Fruit fly (Drosophila melanogaster): ENCODE results near the gene Caf1-180.

- TF ChIP-seq usp (GFP tag; optimal IDR thresholded peaks at IDR 0.05) (no peak), pan (optimal IDR thresholded peaks at IDR 0.05) (no peak), psq (optimal IDR thresholded peaks at IDR 0.05) (no peak), EcR (GFP tag; optimal IDR thresholded peaks at IDR 0.05) (no peak)
These were observed 27.0 kb downstream of the Caf1-180 start for dm6 chrX:8579097-8579496.

All from whole organism.